Worm (Caenorhabditis elegans) whole organism, early embryonic: Measurements from ENCODE around the gene knl-1.

Source experiments
- B0310.2 ChIP-seq: sonication (generic microtip); optimal IDR thresholded peaks from 2 replicates; lab custom pipeline; 2016; ENCODE audit warnings: mild to moderate bottlenecking, missing genetic modification characterization, missing compliant biosample characterization
- F13C5.2 ChIP-seq: sonication (generic microtip); optimal IDR thresholded peaks from 2 replicates; lab custom pipeline; 2017; ENCODE audit warnings: mild to moderate bottlenecking, missing genetic modification characterization, inconsistent platforms, missing compliant biosample characterization
- aly-1 ChIP-seq: sonication (generic microtip); optimal IDR thresholded peaks from 2 replicates; lab custom pipeline; 2016; ENCODE audit warnings: missing genetic modification characterization, missing compliant biosample characterization
- ama-1 ChIP-seq: fragments of 150-350 bp; optimal IDR thresholded peaks from 2 replicates; lab custom pipeline; 2014
- ceh-13 ChIP-seq: fragments of 200-800 bp; sonication (Bioruptor generic); optimal IDR thresholded peaks from 2 replicates; lab custom pipeline; 2018; ENCODE audit warnings: mild to moderate bottlenecking, missing genetic modification characterization, missing compliant biosample characterization
- ceh-36 ChIP-seq: sonication (generic microtip); optimal IDR thresholded peaks from 2 replicates; lab custom pipeline; 2016; ENCODE audit warnings: missing genetic modification characterization, inconsistent platforms, missing compliant biosample characterization
- flt-1 ChIP-seq: fragments of 200-800 bp; sonication (Bioruptor generic); IDR thresholded peaks from 2 replicates; pipeline ENCODE4 v1.3.6; 2022; ENCODE audit warnings: missing genetic modification characterization, missing compliant biosample characterization
- hmbx-1 ChIP-seq: sonication (generic microtip); optimal IDR thresholded peaks from 2 replicates; lab custom pipeline; 2016; ENCODE audit warnings: mild to moderate bottlenecking, missing genetic modification characterization, missing compliant biosample characterization
- hmg-4 ChIP-seq: fragments of 200-800 bp; sonication (Bioruptor generic); optimal IDR thresholded peaks from 2 replicates; lab custom pipeline; 2018; ENCODE audit warnings: mild to moderate bottlenecking, missing genetic modification characterization, missing compliant biosample characterization
- pes-1 ChIP-seq: fragments of 200-800 bp; sonication (Bioruptor generic); IDR thresholded peaks from 2 replicates; pipeline ENCODE4 v1.3.6; 2022; ENCODE audit warnings: missing genetic modification reagents, missing genetic modification characterization, missing compliant biosample characterization
- scrt-1 ChIP-seq: fragments of 200-800 bp; sonication (Bioruptor generic); IDR thresholded peaks from 2 replicates; pipeline ENCODE4 v1.3.6; 2022; ENCODE audit warnings: missing genetic modification characterization, missing compliant biosample characterization
- sea-1 ChIP-seq: fragments of 200-800 bp; sonication (Bioruptor generic); conservative IDR thresholded peaks from 2 replicates; pipeline ENCODE4 v1.3.6; 2022; ENCODE audit warnings: missing genetic modification characterization, missing compliant biosample characterization
- tbx-37 ChIP-seq: fragments of 200-800 bp; sonication (Bioruptor generic); conservative IDR thresholded peaks from 2 replicates; pipeline ENCODE4 v1.3.6; 2022; ENCODE audit warnings: missing genetic modification reagents, missing genetic modification characterization, missing compliant biosample characterization
- tra-4 ChIP-seq: sonication (generic microtip); optimal IDR thresholded peaks from 2 replicates; lab custom pipeline; 2017; ENCODE audit warnings: missing genetic modification characterization, missing compliant biosample characterization

- TF ChIP-seq pes-1 (GFP tag; lab: Robert Waterston, UW) (no peak), ceh-13 (GFP tag; lab: Kevin White, UChicago) (no peak), flt-1 (GFP tag; lab: Robert Waterston, UW) (no peak), scrt-1 (no peak), ama-1 (lab: Kevin White, UChicago) (no peak), B0310.2 (tag; lab: Kevin White, UChicago) (no peak), aly-1 (tag; lab: Kevin White, UChicago) (no peak), F13C5.2 (no peak), hmg-4 (no peak), ceh-36 (tag; lab: Kevin White, UChicago) (no peak), tbx-37 (GFP tag; lab: Robert Waterston, UW) (no peak), sea-1 (GFP tag; lab: Robert Waterston, UW) (no peak), hmbx-1 (tag; lab: Kevin White, UChicago) (no peak), tra-4 (no peak)
Measured at ce11 chrIII:8224769-8225168, 25.7 kb upstream of the knl-1 start, which contains the start of gene mob-4.
